Worm (Caenorhabditis elegans): ENCODE data around the gene srw-48.

Gene srw-48

DNA sequence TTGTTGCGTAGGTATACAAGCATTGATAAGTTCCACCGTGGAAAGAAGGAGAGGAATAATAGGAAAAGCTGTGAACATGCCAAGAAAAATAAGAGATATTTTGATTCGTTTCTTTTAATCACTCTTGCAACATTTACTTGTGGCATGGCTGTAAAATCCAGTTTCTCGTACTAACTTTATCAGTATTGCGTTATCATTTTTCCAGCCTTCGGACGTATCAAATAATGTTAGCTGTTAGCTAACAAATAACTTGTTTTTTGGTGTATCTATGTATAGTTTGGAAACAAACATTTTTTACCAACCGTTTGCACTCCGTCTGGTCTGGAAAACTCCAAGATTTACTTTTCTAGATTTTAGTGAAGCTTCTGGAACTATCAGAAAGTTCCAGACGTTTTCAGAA is 12.7 kb downstream of the srw-48 start, which contains the start of gene clec-234:
TSS of gene clec-234 (minus strand) at position 101 of the 400 bp plus-strand sequence.
- TF ChIP-seq lsy-12 (tag; optimal IDR thresholded peaks at IDR 0.05) = no peak
- TF ChIP-seq ZK546.5 (tag; optimal IDR thresholded peaks at IDR 0.05) = no peak
- no peak for TF ChIP-seq hmg-11 (tag; optimal IDR thresholded peaks at IDR 0.05)
- no peak for TF ChIP-seq elt-2 (tag; optimal IDR thresholded peaks at IDR 0.05)
- TF ChIP-seq ceh-82 (tag; optimal IDR thresholded peaks at IDR 0.05) = no peak
- no peak for TF ChIP-seq daf-12 (tag; optimal IDR thresholded peaks at IDR 0.05)
- no peak for TF ChIP-seq fos-1 (tag; optimal IDR thresholded peaks at IDR 0.05)
- no peak for TF ChIP-seq mdl-1 (tag; optimal IDR thresholded peaks at IDR 0.05)
- TF ChIP-seq pqm-1 (tag; optimal IDR thresholded peaks at IDR 0.05) = no peak
- TF ChIP-seq nhr-237 (tag; optimal IDR thresholded peaks at IDR 0.05) = no peak
- no peak for TF ChIP-seq ceh-28 (tag; optimal IDR thresholded peaks at IDR 0.05)
- TF ChIP-seq pha-4 (tag; optimal IDR thresholded peaks at IDR 0.05) = no peak
- TF ChIP-seq ztf-11 (tag; optimal IDR thresholded peaks at IDR 0.05) = no peak
- no peak for TF ChIP-seq tbx-2 (tag; optimal IDR thresholded peaks at IDR 0.05)
- no peak for TF ChIP-seq R02D3.7 (tag; optimal IDR thresholded peaks at IDR 0.05)
- TF ChIP-seq nhr-23 (tag; optimal IDR thresholded peaks at IDR 0.05) = no peak
- TF ChIP-seq snpc-4 (tag; optimal IDR thresholded peaks at IDR 0.05) = no peak
- TF ChIP-seq jun-1 (tag; optimal IDR thresholded peaks at IDR 0.05) = no peak
- TF ChIP-seq fkh-2 (tag; optimal IDR thresholded peaks at IDR 0.05) = no peak

DNA sequence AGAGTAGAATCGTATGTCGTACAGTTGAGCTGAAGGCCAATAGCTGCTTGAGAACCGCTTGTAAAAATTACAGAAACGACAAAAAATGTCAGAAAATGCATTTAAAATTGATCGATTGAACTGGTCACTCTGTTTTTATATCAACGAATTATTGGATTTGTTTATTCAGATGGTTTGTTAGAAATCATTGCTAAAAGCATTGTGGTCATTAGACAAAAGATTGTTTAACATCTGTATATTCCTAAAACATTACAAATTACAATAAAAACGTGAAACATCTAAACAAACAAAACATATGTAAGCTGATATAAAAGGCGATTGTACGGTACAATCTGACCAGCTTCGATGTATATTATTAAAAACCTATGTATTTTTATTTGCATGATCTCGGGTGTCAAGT is 14.7 kb downstream of the srw-48 start, which contains the start of the genes F26D2.13 and F26D2.14:
TSS of gene F26D2.13 (minus strand) at position 101 of the 400 bp plus-strand sequence.
TSS of gene F26D2.14 (plus strand) at position 346 of the 400 bp plus-strand sequence.
- no peak for TF ChIP-seq zag-1 (tag; optimal IDR thresholded peaks at IDR 0.05)
- TF ChIP-seq unc-39 (tag; optimal IDR thresholded peaks at IDR 0.05) = no peak
- TF ChIP-seq egl-27 (tag; optimal IDR thresholded peaks at IDR 0.05) = no peak
- TF ChIP-seq nhr-23 (tag; optimal IDR thresholded peaks at IDR 0.05) = no peak
- no peak for TF ChIP-seq egl-5 (tag; optimal IDR thresholded peaks at IDR 0.05)
- no peak for TF ChIP-seq elt-1 (tag; optimal IDR thresholded peaks at IDR 0.05)
- TF ChIP-seq pqm-1 (tag; optimal IDR thresholded peaks at IDR 0.05) = no peak
- TF ChIP-seq sea-2 (GFP tag; optimal IDR thresholded peaks at IDR 0.05) = no peak
- no peak for TF ChIP-seq nhr-25 (tag; optimal IDR thresholded peaks at IDR 0.05)
- TF ChIP-seq fos-1 (tag; optimal IDR thresholded peaks at IDR 0.05) = no peak
- TF ChIP-seq ceh-16 (tag; optimal IDR thresholded peaks at IDR 0.05) = no peak
- no peak for TF ChIP-seq nhr-237 (tag; optimal IDR thresholded peaks at IDR 0.05)
- no peak for TF ChIP-seq ama-1 (optimal IDR thresholded peaks at IDR 0.05)
- no peak for TF ChIP-seq mdl-1 (tag; optimal IDR thresholded peaks at IDR 0.05)
- TF ChIP-seq mml-1 (tag; optimal IDR thresholded peaks at IDR 0.05) = no peak
- TF ChIP-seq nhr-12 (tag; optimal IDR thresholded peaks at IDR 0.05) = no peak
- TF ChIP-seq eor-1 (tag; optimal IDR thresholded peaks at IDR 0.05) = no peak
- no peak for TF ChIP-seq nhr-77 (tag; optimal IDR thresholded peaks at IDR 0.05)
- no peak for TF ChIP-seq nhr-11 (tag; optimal IDR thresholded peaks at IDR 0.05)

DNA sequence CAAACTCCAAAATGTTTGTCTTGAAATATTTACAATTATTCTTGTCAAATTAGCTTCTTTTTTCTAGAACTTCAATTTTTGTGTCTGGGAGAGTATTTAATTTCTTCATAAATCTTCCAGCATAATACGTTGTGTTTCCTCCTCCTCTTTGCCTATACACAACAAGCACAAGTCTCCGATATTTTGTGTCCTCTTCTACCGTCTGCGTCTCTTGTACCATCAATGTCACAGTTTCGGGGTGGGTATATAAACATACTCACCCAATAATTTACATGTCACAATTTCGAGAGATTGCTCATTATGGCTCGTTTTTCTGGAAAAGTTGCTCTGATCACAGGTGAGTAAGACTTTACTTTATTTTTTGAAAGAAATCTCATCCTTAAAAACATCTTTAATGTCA is 16.8 kb downstream of the srw-48 start, which contains the start of gene F26D2.15:
TSS of gene F26D2.15 (plus strand) at position 301 of the 400 bp plus-strand sequence.
- no peak for TF ChIP-seq ceh-82 (tag; optimal IDR thresholded peaks at IDR 0.05)
- TF ChIP-seq pqm-1 (tag; optimal IDR thresholded peaks at IDR 0.05) = no peak
- TF ChIP-seq fkh-2 (tag; optimal IDR thresholded peaks at IDR 0.05) = no peak
- no peak for TF ChIP-seq ZK546.5 (tag; optimal IDR thresholded peaks at IDR 0.05)
- no peak for TF ChIP-seq nhr-28 (tag; optimal IDR thresholded peaks at IDR 0.05)
- no peak for TF ChIP-seq mml-1 (tag; optimal IDR thresholded peaks at IDR 0.05)
- TF ChIP-seq nhr-77 (tag; optimal IDR thresholded peaks at IDR 0.05) = no peak
- no peak for TF ChIP-seq nhr-43 (tag; optimal IDR thresholded peaks at IDR 0.05; ENCODE audit: poor library complexity, severe bottlenecking)
- TF ChIP-seq skn-1 (tag; optimal IDR thresholded peaks at IDR 0.05) = no peak
- no peak for TF ChIP-seq nhr-12 (tag; optimal IDR thresholded peaks at IDR 0.05)
- TF ChIP-seq fos-1 (tag; optimal IDR thresholded peaks at IDR 0.05) = no peak
- no peak for TF ChIP-seq hmg-11 (tag; optimal IDR thresholded peaks at IDR 0.05)
- TF ChIP-seq nhr-23 (tag; optimal IDR thresholded peaks at IDR 0.05) = no peak
- no peak for TF ChIP-seq nhr-67 (tag; optimal IDR thresholded peaks at IDR 0.05)
- no peak for TF ChIP-seq ceh-16 (tag; optimal IDR thresholded peaks at IDR 0.05)
- TF ChIP-seq lin-39 (tag; optimal IDR thresholded peaks at IDR 0.05) = no peak
- TF ChIP-seq pha-4 (tag; optimal IDR thresholded peaks at IDR 0.05) = no peak
- no peak for TF ChIP-seq eor-1 (tag; optimal IDR thresholded peaks at IDR 0.05)
- TF ChIP-seq mdl-1 (tag; optimal IDR thresholded peaks at IDR 0.05) = no peak

DNA sequence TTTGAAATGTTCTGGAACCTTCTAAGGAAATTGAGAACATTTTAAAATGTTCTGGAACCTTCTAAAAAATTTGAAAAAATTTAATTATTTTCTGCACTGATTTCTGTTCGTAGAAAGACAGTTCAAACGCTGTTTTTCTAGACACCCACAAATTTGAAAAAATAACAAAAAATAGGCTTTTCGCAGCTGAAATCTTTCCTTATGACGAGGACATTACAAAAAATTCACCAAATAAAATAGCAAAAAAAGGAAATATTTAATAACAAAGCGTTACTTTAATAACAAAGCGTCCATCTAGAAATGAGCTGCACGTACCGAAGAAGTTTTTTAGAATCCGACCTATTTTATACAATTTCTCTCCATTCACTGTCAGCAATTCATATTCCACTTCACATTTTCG is 22.8 kb downstream of the srw-48 start, which contains the start of gene srh-141:
TSS of gene srh-141 (plus strand) at position 301 of the 400 bp plus-strand sequence.
- no peak for TF ChIP-seq pqm-1 (tag; optimal IDR thresholded peaks at IDR 0.05)
- no peak for TF ChIP-seq nhr-76 (tag; optimal IDR thresholded peaks at IDR 0.05)
- TF ChIP-seq ceh-16 (tag; optimal IDR thresholded peaks at IDR 0.05) = no peak
- TF ChIP-seq sea-2 (GFP tag; optimal IDR thresholded peaks at IDR 0.05) = no peak
- TF ChIP-seq lin-15B (tag; optimal IDR thresholded peaks at IDR 0.05) = no peak
- TF ChIP-seq aly-2 (tag; optimal IDR thresholded peaks at IDR 0.05) = no peak
- TF ChIP-seq egl-5 (tag; optimal IDR thresholded peaks at IDR 0.05) = no peak
- TF ChIP-seq ztf-4 (tag; optimal IDR thresholded peaks at IDR 0.05) = no peak
- no peak for TF ChIP-seq fkh-10 (GFP tag; optimal IDR thresholded peaks at IDR 0.05)
- no peak for TF ChIP-seq elt-1 (tag; optimal IDR thresholded peaks at IDR 0.05)
- no peak for TF ChIP-seq egl-27 (tag; optimal IDR thresholded peaks at IDR 0.05)
